Worm (Caenorhabditis elegans) whole organism, mixed stage, embryonic: ENCODE data around the gene F15B9.8.
A peak's percentile ranks its signal among the peaks of the same experiment; 100 is the strongest.

ENCODE experiments used
- M03D4.4 ChIP-seq: sonication (generic microtip); optimal IDR thresholded peaks from 2 replicates; lab custom pipeline; 2017; ENCODE audit warnings: mild to moderate bottlenecking, missing genetic modification characterization, missing compliant biosample characterization
- bed-3 ChIP-seq: fragments of 200-800 bp; sonication (Bioruptor generic); optimal IDR thresholded peaks from 3 replicates; lab custom pipeline; 2018; ENCODE audit warnings: mild to moderate bottlenecking, missing genetic modification characterization, moderate library complexity, missing compliant biosample characterization
- blmp-1 ChIP-seq: fragments of 150-350 bp; optimal IDR thresholded peaks from 2 replicates; lab custom pipeline; 2014; ENCODE audit warnings: missing biosample characterization, missing genetic modification characterization
- ceh-39 ChIP-seq: fragments of 150-350 bp; optimal IDR thresholded peaks from 2 replicates; lab custom pipeline; 2014; ENCODE audit warnings: missing biosample characterization, missing genetic modification characterization
- ceh-83 ChIP-seq: fragments of 200-800 bp; sonication (Bioruptor generic); optimal IDR thresholded peaks from 2 replicates; lab custom pipeline; 2018; ENCODE audit warnings: mild to moderate bottlenecking, missing genetic modification characterization, missing compliant biosample characterization
- ces-1 ChIP-seq: fragments of 150-350 bp; optimal IDR thresholded peaks from 2 replicates; lab custom pipeline; 2014; ENCODE audit warnings: missing biosample characterization, missing genetic modification reagents, missing genetic modification characterization
- cnd-1 ChIP-seq: fragments of 200-800 bp; sonication (Bioruptor generic); optimal IDR thresholded peaks from 2 replicates; lab custom pipeline; 2018; ENCODE audit warnings: mild to moderate bottlenecking, missing genetic modification characterization, missing compliant biosample characterization
- drap-1 ChIP-seq: fragments of 200-800 bp; sonication (Bioruptor generic); optimal IDR thresholded peaks from 3 replicates; lab custom pipeline; 2018; ENCODE audit warnings: mild to moderate bottlenecking, missing genetic modification characterization, missing compliant biosample characterization
- elt-1 ChIP-seq: sonication (generic microtip); optimal IDR thresholded peaks from 2 replicates; lab custom pipeline; 2017; ENCODE audit warnings: missing genetic modification characterization, mild to moderate bottlenecking, missing compliant biosample characterization, antibody characterized with exemption, moderate library complexity, borderline replicate concordance; ENCODE audit not compliant: insufficient read depth
- elt-3 ChIP-seq: fragments of 150-350 bp; optimal IDR thresholded peaks from 2 replicates; lab custom pipeline; 2014; ENCODE audit warnings: missing biosample characterization, missing genetic modification characterization
- flh-1 ChIP-seq: fragments of 200-800 bp; sonication (Bioruptor generic); optimal IDR thresholded peaks from 2 replicates; lab custom pipeline; 2018; ENCODE audit warnings: mild to moderate bottlenecking, missing genetic modification characterization, moderate library complexity, missing compliant biosample characterization
- lin-13 ChIP-seq: fragments of 150-350 bp; optimal IDR thresholded peaks from 2 replicates; lab custom pipeline; 2014; ENCODE audit warnings: missing biosample characterization, missing genetic modification characterization
- lin-32 ChIP-seq: fragments of 200-800 bp; sonication (Bioruptor generic); optimal IDR thresholded peaks from 2 replicates; lab custom pipeline; 2018; ENCODE audit warnings: mild to moderate bottlenecking, missing genetic modification characterization, missing compliant biosample characterization
- lsy-2 ChIP-seq: fragments of 150-350 bp; optimal IDR thresholded peaks from 2 replicates; lab custom pipeline; 2014; ENCODE audit warnings: missing biosample characterization, missing genetic modification characterization
- mab-5 ChIP-seq: fragments of 150-350 bp; optimal IDR thresholded peaks from 2 replicates; lab custom pipeline; 2014; ENCODE audit warnings: missing biosample characterization, missing genetic modification characterization
- mep-1 ChIP-seq: fragments of 150-350 bp; optimal IDR thresholded peaks from 2 replicates; lab custom pipeline; 2017; ENCODE audit warnings: missing biosample characterization, missing genetic modification reagents, missing genetic modification characterization, inconsistent platforms
- mls-2 ChIP-seq: sonication (generic microtip); optimal IDR thresholded peaks from 2 replicates; lab custom pipeline; 2016; ENCODE audit warnings: mild to moderate bottlenecking, missing genetic modification characterization, moderate library complexity, missing compliant biosample characterization
- nhr-12 ChIP-seq: fragments of 150-350 bp; optimal IDR thresholded peaks from 2 replicates; lab custom pipeline; 2014; ENCODE audit warnings: missing biosample characterization, missing genetic modification characterization
- nhr-2 ChIP-seq: fragments of 150-350 bp; optimal IDR thresholded peaks from 2 replicates; lab custom pipeline; 2014; ENCODE audit warnings: missing biosample characterization, missing genetic modification characterization
- nhr-28 ChIP-seq: fragments of 150-350 bp; optimal IDR thresholded peaks from 2 replicates; lab custom pipeline; 2014; ENCODE audit warnings: missing biosample characterization, missing genetic modification characterization
- nhr-76 ChIP-seq: sonication (generic microtip); optimal IDR thresholded peaks from 2 replicates; lab custom pipeline; 2017; ENCODE audit warnings: missing biosample characterization, missing genetic modification characterization
- pha-4 ChIP-seq: fragments of 150-350 bp; optimal IDR thresholded peaks from 2 replicates; lab custom pipeline; 2018; ENCODE audit warnings: missing biosample characterization, missing genetic modification reagents, missing genetic modification characterization
- sem-2 ChIP-seq: fragments of 200-800 bp; sonication (Bioruptor generic); optimal IDR thresholded peaks from 2 replicates; lab custom pipeline; 2018; ENCODE audit warnings: mild to moderate bottlenecking, missing genetic modification characterization, missing compliant biosample characterization
- snpc-4 ChIP-seq: fragments of 150-350 bp; optimal IDR thresholded peaks from 2 replicates; lab custom pipeline; 2014; ENCODE audit warnings: missing biosample characterization, missing genetic modification characterization
- sptf-1 ChIP-seq: sonication (generic microtip); optimal IDR thresholded peaks from 2 replicates; lab custom pipeline; 2017; ENCODE audit warnings: mild to moderate bottlenecking, missing genetic modification characterization, moderate library complexity, missing compliant biosample characterization
- tbx-8 ChIP-seq: fragments of 200-800 bp; sonication (Bioruptor generic); optimal IDR thresholded peaks from 2 replicates; lab custom pipeline; 2018; ENCODE audit warnings: mild to moderate bottlenecking, missing genetic modification characterization, moderate library complexity, missing compliant biosample characterization
- unc-120 ChIP-seq: sonication (generic microtip); optimal IDR thresholded peaks from 2 replicates; lab custom pipeline; 2017; ENCODE audit warnings: missing genetic modification characterization, missing compliant biosample characterization; ENCODE audit not compliant: poor library complexity, severe bottlenecking
- unc-39 ChIP-seq: fragments of 150-350 bp; optimal IDR thresholded peaks from 2 replicates; lab custom pipeline; 2014; ENCODE audit warnings: missing biosample characterization, missing genetic modification characterization
- unc-62 ChIP-seq: fragments of 150-350 bp; optimal IDR thresholded peaks from 2 replicates; lab custom pipeline; 2014; ENCODE audit warnings: missing biosample characterization, missing genetic modification reagents, missing genetic modification characterization
- zip-8 ChIP-seq: fragments of 150-350 bp; optimal IDR thresholded peaks from 2 replicates; lab custom pipeline; 2014; ENCODE audit warnings: missing biosample characterization, missing genetic modification characterization
- ztf-11 ChIP-seq: fragments of 150-350 bp; optimal IDR thresholded peaks from 2 replicates; lab custom pipeline; 2014; ENCODE audit warnings: missing biosample characterization, missing genetic modification characterization

Gene F15B9.8

DNA sequence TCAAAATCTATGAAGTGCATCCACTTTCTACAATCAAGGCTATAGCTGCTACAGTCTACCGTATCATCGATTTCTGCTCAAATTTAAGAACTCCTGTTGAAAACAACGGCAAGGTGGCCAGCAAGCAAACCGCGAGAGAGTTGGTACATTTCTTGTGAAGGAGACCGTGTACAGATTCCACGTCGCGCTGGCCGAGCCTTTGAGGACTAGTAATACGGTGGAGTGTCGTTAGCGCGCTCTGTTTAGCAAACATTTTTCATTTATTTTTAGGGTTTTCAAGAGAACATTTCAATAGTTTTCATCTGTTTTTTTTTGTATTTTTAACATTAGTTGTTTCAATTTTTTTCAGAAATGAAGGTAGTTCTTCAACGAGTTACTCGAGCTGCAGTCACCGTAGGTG is 36.1 kb upstream of the F15B9.8 start, which contains the start of gene pqn-68:
pqn-68 (plus strand) TSS at position 350 of the 400 bp plus-strand sequence.
- TF ChIP-seq ces-1 (no peak), nhr-28 (tag; lab: Kevin White, UChicago) (no peak), blmp-1 (tag; lab: Kevin White, UChicago) (no peak), unc-120 (no peak), sptf-1 (no peak), pha-4 (tag; lab: Kevin White, UChicago) (peak; percentile 8), ceh-83 (GFP tag; lab: Kevin White, UChicago) (no peak)

DNA sequence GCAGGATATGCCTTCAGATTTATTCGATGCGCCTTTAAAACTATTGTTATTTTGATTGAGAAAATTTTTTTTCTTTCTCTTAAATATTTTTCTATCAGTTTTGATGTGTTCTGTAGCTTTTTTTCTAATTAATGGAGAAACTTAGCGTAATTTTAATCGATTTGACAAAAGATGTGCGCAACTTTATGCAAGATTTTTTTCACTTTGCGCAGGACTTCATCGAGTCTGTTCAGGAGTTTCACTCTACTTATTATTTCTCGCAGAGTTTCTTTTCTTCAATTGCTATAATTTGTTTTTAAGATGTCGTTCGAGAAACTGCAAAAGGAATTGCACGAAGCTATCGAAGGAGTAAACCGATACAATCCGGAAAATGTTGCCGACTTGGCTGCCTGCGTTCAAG is 34.7 kb upstream of the F15B9.8 start, which contains the start of gene eif-3.K:
eif-3.K (plus strand) TSS at position 301 of the 400 bp plus-strand sequence.
- no peak for TF ChIP-seq nhr-76 (tag; lab: Kevin White, UChicago)
- no peak for TF ChIP-seq nhr-12 (tag; lab: Kevin White, UChicago)
- TF ChIP-seq drap-1 (GFP tag; lab: Kevin White, UChicago): no peak

DNA sequence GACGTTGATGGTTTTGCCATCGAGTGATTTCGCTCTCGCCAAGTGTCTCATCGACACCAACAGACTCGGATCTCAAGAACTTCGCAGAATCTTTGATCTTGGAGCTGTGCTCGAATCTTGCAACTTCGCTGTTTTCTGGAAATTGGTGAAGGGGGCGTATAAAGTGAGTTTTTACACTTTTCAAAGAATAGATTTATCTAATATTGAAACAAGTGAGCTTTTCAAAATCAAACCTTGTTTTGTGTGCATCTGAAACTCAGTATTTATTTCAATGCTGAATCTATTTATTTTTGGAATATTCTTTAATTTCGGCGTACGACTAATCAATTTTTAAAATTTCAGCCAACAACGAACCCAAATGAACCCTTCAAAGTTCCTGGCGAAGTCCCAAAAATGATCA is 34.1 kb upstream of the F15B9.8 start:
- TF ChIP-seq elt-1 (tag; lab: Kevin White, UChicago): no peak
- no peak for TF ChIP-seq flh-1 (GFP tag; lab: Kevin White, UChicago)

DNA sequence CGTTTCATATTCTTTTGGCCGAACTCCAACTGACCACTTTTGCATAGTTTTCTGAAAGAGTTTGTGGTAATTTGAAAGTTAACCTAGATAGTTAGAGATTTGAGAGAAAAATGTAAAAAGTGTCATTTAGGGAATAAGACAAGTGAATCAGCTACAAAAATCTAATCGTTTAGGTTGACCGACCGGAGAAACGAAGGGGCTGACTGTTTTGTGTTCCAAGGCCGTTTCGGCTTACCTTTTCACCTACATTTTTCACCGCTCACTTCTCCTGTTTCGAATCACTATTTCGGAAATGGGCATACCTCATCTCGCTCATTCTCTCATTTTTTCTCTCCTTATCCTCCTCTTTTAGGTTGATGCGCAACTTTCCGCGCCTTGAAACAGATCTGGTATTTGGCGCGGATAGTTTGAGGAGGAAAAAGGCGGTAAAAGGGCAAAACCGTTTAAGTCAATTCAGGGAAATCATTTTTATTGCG is 27.2 kb upstream of the F15B9.8 start, which contains the start of gene mpst-7:
mpst-7 (minus strand) TSS at position 51 of the 476 bp plus-strand sequence.
- no peak for TF ChIP-seq ceh-39 (tag; lab: Kevin White, UChicago)
- TF ChIP-seq sem-2 (GFP tag; lab: Kevin White, UChicago): no peak
- TF ChIP-seq pha-4 (tag; lab: Kevin White, UChicago): no peak
- TF ChIP-seq ces-1: no peak
- TF ChIP-seq mep-1 (tag; lab: Kevin White, UChicago): no peak
- no peak for TF ChIP-seq lin-13 (tag; lab: Kevin White, UChicago)
- no peak for TF ChIP-seq lsy-2 (tag; lab: Kevin White, UChicago)
- no peak for TF ChIP-seq nhr-12 (tag; lab: Kevin White, UChicago)
- TF ChIP-seq drap-1 (GFP tag; lab: Kevin White, UChicago): no peak
- no peak for TF ChIP-seq ceh-83 (GFP tag; lab: Kevin White, UChicago)
- no peak for TF ChIP-seq M03D4.4 (tag; lab: Kevin White, UChicago)
- no peak for TF ChIP-seq elt-1 (tag; lab: Kevin White, UChicago)
- TF ChIP-seq unc-39 (tag; lab: Kevin White, UChicago): no peak
- TF ChIP-seq sptf-1: no peak
- no peak for TF ChIP-seq lin-32
- TF ChIP-seq mab-5 (tag; lab: Kevin White, UChicago): no peak
- no peak for TF ChIP-seq nhr-28 (tag; lab: Kevin White, UChicago)
- no peak for TF ChIP-seq snpc-4 (tag; lab: Kevin White, UChicago)
- TF ChIP-seq zip-8 (tag; lab: Kevin White, UChicago): no peak

DNA sequence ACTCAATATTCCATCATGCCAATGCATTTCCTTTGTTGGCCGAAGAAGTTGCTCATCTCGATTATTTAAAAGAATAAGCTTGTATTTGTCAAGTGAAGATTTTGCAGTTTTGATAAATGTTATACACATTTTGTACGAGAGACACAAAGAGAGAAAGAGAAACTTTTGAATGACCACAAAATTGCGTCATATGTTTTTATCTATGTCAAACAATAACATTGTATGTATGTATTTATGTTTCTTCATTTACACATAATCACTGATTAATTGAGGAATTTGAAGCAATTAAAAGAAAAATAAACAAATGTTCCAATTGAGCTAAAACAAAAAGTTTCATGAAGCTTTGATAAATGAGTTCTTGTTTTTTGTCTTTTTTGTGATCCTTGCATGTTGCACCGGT is 25.2 kb upstream of the F15B9.8 start, which contains the start of gene hrg-9:
hrg-9 (minus strand) TSS at position 152 of the 400 bp plus-strand sequence.
- TF ChIP-seq lin-13 (tag; lab: Kevin White, UChicago) (no peak), bed-3 (no peak), zip-8 (tag; lab: Kevin White, UChicago) (peak; percentile 62)
- TF ChIP-seq, all 35 proteins: peak for 1

DNA sequence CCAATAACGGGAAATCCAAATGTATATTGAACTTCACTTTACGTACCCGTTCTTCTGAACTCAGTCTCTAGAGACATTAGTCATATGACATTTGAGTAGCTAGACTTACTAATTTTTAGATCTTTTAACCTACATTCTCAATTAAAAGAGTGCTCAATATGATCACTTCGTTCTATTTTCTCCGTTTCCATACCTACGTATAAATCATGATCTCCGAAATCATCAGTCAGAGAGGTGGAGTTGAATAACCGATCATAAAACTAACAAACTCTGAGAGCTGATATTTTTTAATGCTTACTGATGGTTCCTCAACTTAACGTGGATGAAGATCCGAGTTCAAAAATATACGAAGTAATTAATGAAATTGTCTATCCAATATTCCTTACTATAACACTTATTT is 24.3 kb upstream of the F15B9.8 start, which contains the start of gene srd-35:
srd-35 (plus strand) TSS at position 301 of the 400 bp plus-strand sequence.
- TF ChIP-seq nhr-76 (tag; lab: Kevin White, UChicago): no peak
- TF ChIP-seq ceh-83 (GFP tag; lab: Kevin White, UChicago): no peak
- no peak for TF ChIP-seq lin-13 (tag; lab: Kevin White, UChicago)
- TF ChIP-seq elt-3 (tag; lab: Kevin White, UChicago): no peak
- TF ChIP-seq nhr-12 (tag; lab: Kevin White, UChicago): no peak
- TF ChIP-seq unc-39 (tag; lab: Kevin White, UChicago): no peak
- TF ChIP-seq nhr-2 (tag; lab: Kevin White, UChicago): no peak
- TF ChIP-seq tbx-8 (GFP tag; lab: Kevin White, UChicago): no peak
- TF ChIP-seq M03D4.4 (tag; lab: Kevin White, UChicago): no peak
- no peak for TF ChIP-seq cnd-1 (tag; lab: Kevin White, UChicago)
- no peak for TF ChIP-seq lsy-2 (tag; lab: Kevin White, UChicago)
- no peak for TF ChIP-seq ztf-11 (tag; lab: Kevin White, UChicago)
- no peak for TF ChIP-seq mls-2 (tag; lab: Kevin White, UChicago)
- TF ChIP-seq blmp-1 (tag; lab: Kevin White, UChicago): no peak
- no peak for TF ChIP-seq unc-62 (GFP tag; lab: Kevin White, UChicago)
